Worm (Caenorhabditis elegans): ENCODE results near the gene pgp-5.

DNA sequence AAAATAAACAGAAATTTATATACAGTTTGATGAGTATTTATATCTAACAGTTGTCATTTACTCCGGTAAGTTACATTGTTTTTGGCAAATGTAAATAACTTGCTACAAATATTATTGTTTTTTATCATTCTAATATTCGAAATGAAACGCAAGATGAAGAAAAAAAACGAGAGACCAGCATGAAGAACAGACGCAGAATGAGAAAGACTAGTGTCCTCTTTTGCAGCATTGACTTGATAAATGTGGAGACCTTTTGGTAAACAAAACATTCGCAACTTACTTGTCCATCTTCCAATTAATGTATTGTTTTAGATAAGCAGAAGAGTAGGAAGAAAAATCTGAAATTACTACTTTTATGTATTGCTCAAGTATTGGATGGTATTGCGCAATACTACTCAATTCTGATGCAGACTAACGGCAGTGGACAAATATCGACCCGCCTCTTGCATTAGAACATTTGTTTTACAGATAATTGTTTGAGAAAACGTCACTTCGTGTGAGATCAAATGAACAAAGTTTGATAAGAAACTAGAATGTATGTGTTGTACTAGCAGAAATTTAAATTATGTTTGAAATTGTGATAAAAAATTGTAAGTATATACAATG lies 18.1 kb upstream of the pgp-5 start, which contains the start of gene pgp-6:
- TF ChIP-seq hlh-30 (tag; optimal IDR thresholded peaks at IDR 0.05; ENCODE audit: insufficient read depth) (no peak), hlh-8 (tag; optimal IDR thresholded peaks at IDR 0.05) (no peak), rnt-1 (tag; optimal IDR thresholded peaks at IDR 0.05) (no peak), nhr-11 (tag; optimal IDR thresholded peaks at IDR 0.05) (no peak), odd-2 (tag; optimal IDR thresholded peaks at IDR 0.05) (no peak), elt-2 (tag; optimal IDR thresholded peaks at IDR 0.05) (peak; percentile 70)
